Worm (Caenorhabditis elegans) whole organism, L1 larva: Measurements from ENCODE around the gene pqn-96.

Experiments
- lin-39 ChIP-seq: fragments of 150-350 bp; optimal IDR thresholded peaks from 2 replicates; lab custom pipeline; 2014; ENCODE audit warnings: missing biosample characterization, missing genetic modification reagents, missing genetic modification characterization
- skn-1 ChIP-seq: fragments of 150-350 bp; optimal IDR thresholded peaks from 2 replicates; lab custom pipeline; 2014; ENCODE audit warnings: missing biosample characterization, missing genetic modification characterization
- ztf-11 ChIP-seq, 2 experiments: sonication (generic microtip); optimal IDR thresholded peaks; 2 replicates each; lab custom pipeline; 2016 to 2017; ENCODE audit warnings: missing genetic modification characterization in 2 of 2, missing biosample characterization in 1 of 2, missing compliant biosample characterization in 1 of 2
- ztf-4 ChIP-seq: fragments of 150-350 bp; optimal IDR thresholded peaks from 2 replicates; lab custom pipeline; 2014; ENCODE audit warnings: missing biosample characterization, missing genetic modification characterization

DNA sequence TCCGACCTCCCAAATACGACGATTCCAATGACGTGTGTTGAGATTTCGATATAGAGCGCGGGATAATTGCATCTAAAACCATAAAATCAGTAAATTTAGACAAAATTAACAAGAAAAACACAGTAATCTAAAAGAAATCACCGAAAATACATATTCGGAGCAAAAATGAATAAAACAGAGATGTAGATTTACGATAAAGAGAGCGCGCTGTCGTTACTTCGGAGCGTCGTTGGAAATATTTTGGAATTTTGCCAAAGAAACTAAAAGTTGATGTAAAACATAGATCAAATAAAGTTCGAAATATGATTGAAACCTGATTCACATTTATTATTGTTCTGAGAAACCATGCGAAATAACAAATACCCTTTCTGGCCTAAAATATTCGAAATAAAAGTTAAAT lies 7.1 kb downstream of the pqn-96 start, which contains the start of gene ZK1236.5:
- TF ChIP-seq ztf-11 (tag; optimal IDR thresholded peaks at IDR 0.05; lab: Kevin White, UChicago): no peak
- TF ChIP-seq skn-1 (tag; lab: Kevin White, UChicago): no peak
- no peak for TF ChIP-seq ztf-4
- TF ChIP-seq lin-39 (tag; lab: Kevin White, UChicago): no peak
